Worm (Caenorhabditis elegans) whole organism, mixed stage, embryonic: ENCODE measurements around the gene aqp-10.

Experiments
- bed-3 ChIP-seq: fragments of 200-800 bp; sonication (Bioruptor generic); optimal IDR thresholded peaks from 3 replicates; lab custom pipeline; 2018; ENCODE audit warnings: mild to moderate bottlenecking, missing genetic modification characterization, moderate library complexity, missing compliant biosample characterization
- blmp-1 ChIP-seq: fragments of 150-350 bp; optimal IDR thresholded peaks from 2 replicates; lab custom pipeline; 2014; ENCODE audit warnings: missing biosample characterization, missing genetic modification characterization
- ceh-39 ChIP-seq: fragments of 150-350 bp; optimal IDR thresholded peaks from 2 replicates; lab custom pipeline; 2014; ENCODE audit warnings: missing biosample characterization, missing genetic modification characterization
- ceh-43 ChIP-seq: fragments of 200-800 bp; sonication (Bioruptor generic); optimal IDR thresholded peaks from 2 replicates; lab custom pipeline; 2018; ENCODE audit warnings: mild to moderate bottlenecking, missing genetic modification characterization, moderate library complexity, missing compliant biosample characterization
- ceh-83 ChIP-seq: fragments of 200-800 bp; sonication (Bioruptor generic); optimal IDR thresholded peaks from 2 replicates; lab custom pipeline; 2018; ENCODE audit warnings: mild to moderate bottlenecking, missing genetic modification characterization, missing compliant biosample characterization
- ces-1 ChIP-seq: fragments of 150-350 bp; optimal IDR thresholded peaks from 2 replicates; lab custom pipeline; 2014; ENCODE audit warnings: missing biosample characterization, missing genetic modification reagents, missing genetic modification characterization
- cnd-1 ChIP-seq: fragments of 200-800 bp; sonication (Bioruptor generic); optimal IDR thresholded peaks from 2 replicates; lab custom pipeline; 2018; ENCODE audit warnings: mild to moderate bottlenecking, missing genetic modification characterization, missing compliant biosample characterization
- elt-1 ChIP-seq: sonication (generic microtip); optimal IDR thresholded peaks from 2 replicates; lab custom pipeline; 2017; ENCODE audit warnings: missing genetic modification characterization, mild to moderate bottlenecking, missing compliant biosample characterization, antibody characterized with exemption, moderate library complexity, borderline replicate concordance; ENCODE audit not compliant: insufficient read depth
- elt-3 ChIP-seq: fragments of 150-350 bp; optimal IDR thresholded peaks from 2 replicates; lab custom pipeline; 2014; ENCODE audit warnings: missing biosample characterization, missing genetic modification characterization
- ham-2 ChIP-seq: fragments of 200-800 bp; sonication (Bioruptor generic); optimal IDR thresholded peaks from 2 replicates; lab custom pipeline; 2018; ENCODE audit warnings: mild to moderate bottlenecking, missing genetic modification characterization, missing compliant biosample characterization
- hlh-1 ChIP-seq: fragments of 150-350 bp; optimal IDR thresholded peaks from 2 replicates; lab custom pipeline; 2014; ENCODE audit warnings: missing biosample characterization, missing genetic modification reagents, missing genetic modification characterization
- lin-13 ChIP-seq: fragments of 150-350 bp; optimal IDR thresholded peaks from 2 replicates; lab custom pipeline; 2014; ENCODE audit warnings: missing biosample characterization, missing genetic modification characterization
- lin-32 ChIP-seq: fragments of 200-800 bp; sonication (Bioruptor generic); optimal IDR thresholded peaks from 2 replicates; lab custom pipeline; 2018; ENCODE audit warnings: mild to moderate bottlenecking, missing genetic modification characterization, missing compliant biosample characterization
- lsy-2 ChIP-seq: fragments of 150-350 bp; optimal IDR thresholded peaks from 2 replicates; lab custom pipeline; 2014; ENCODE audit warnings: missing biosample characterization, missing genetic modification characterization
- mab-5 ChIP-seq: fragments of 150-350 bp; optimal IDR thresholded peaks from 2 replicates; lab custom pipeline; 2014; ENCODE audit warnings: missing biosample characterization, missing genetic modification characterization
- mep-1 ChIP-seq: fragments of 150-350 bp; optimal IDR thresholded peaks from 2 replicates; lab custom pipeline; 2017; ENCODE audit warnings: missing biosample characterization, missing genetic modification reagents, missing genetic modification characterization, inconsistent platforms
- nhr-12 ChIP-seq: fragments of 150-350 bp; optimal IDR thresholded peaks from 2 replicates; lab custom pipeline; 2014; ENCODE audit warnings: missing biosample characterization, missing genetic modification characterization
- nhr-2 ChIP-seq: fragments of 150-350 bp; optimal IDR thresholded peaks from 2 replicates; lab custom pipeline; 2014; ENCODE audit warnings: missing biosample characterization, missing genetic modification characterization
- nhr-237 ChIP-seq: fragments of 150-350 bp; optimal IDR thresholded peaks from 2 replicates; lab custom pipeline; 2014; ENCODE audit warnings: missing biosample characterization, missing genetic modification characterization
- nhr-28 ChIP-seq: fragments of 150-350 bp; optimal IDR thresholded peaks from 2 replicates; lab custom pipeline; 2014; ENCODE audit warnings: missing biosample characterization, missing genetic modification characterization
- nhr-76 ChIP-seq: sonication (generic microtip); optimal IDR thresholded peaks from 2 replicates; lab custom pipeline; 2017; ENCODE audit warnings: missing biosample characterization, missing genetic modification characterization
- pha-4 ChIP-seq: fragments of 150-350 bp; optimal IDR thresholded peaks from 2 replicates; lab custom pipeline; 2018; ENCODE audit warnings: missing biosample characterization, missing genetic modification reagents, missing genetic modification characterization
- snpc-4 ChIP-seq: fragments of 150-350 bp; optimal IDR thresholded peaks from 2 replicates; lab custom pipeline; 2014; ENCODE audit warnings: missing biosample characterization, missing genetic modification characterization
- tbx-8 ChIP-seq: fragments of 200-800 bp; sonication (Bioruptor generic); optimal IDR thresholded peaks from 2 replicates; lab custom pipeline; 2018; ENCODE audit warnings: mild to moderate bottlenecking, missing genetic modification characterization, moderate library complexity, missing compliant biosample characterization
- unc-120 ChIP-seq: sonication (generic microtip); optimal IDR thresholded peaks from 2 replicates; lab custom pipeline; 2017; ENCODE audit warnings: missing genetic modification characterization, missing compliant biosample characterization; ENCODE audit not compliant: poor library complexity, severe bottlenecking
- unc-39 ChIP-seq: fragments of 150-350 bp; optimal IDR thresholded peaks from 2 replicates; lab custom pipeline; 2014; ENCODE audit warnings: missing biosample characterization, missing genetic modification characterization
- unc-62 ChIP-seq: fragments of 150-350 bp; optimal IDR thresholded peaks from 2 replicates; lab custom pipeline; 2014; ENCODE audit warnings: missing biosample characterization, missing genetic modification reagents, missing genetic modification characterization
- zip-8 ChIP-seq: fragments of 150-350 bp; optimal IDR thresholded peaks from 2 replicates; lab custom pipeline; 2014; ENCODE audit warnings: missing biosample characterization, missing genetic modification characterization
- ztf-11 ChIP-seq: fragments of 150-350 bp; optimal IDR thresholded peaks from 2 replicates; lab custom pipeline; 2014; ENCODE audit warnings: missing biosample characterization, missing genetic modification characterization

Gene aqp-10

ce11 chrII:9759382-9759781 is 10.3 kb downstream of the aqp-10 start:
- TF ChIP-seq lin-13 (tag; lab: Kevin White, UChicago) (no peak), zip-8 (tag; lab: Kevin White, UChicago) (peak; percentile 56), pha-4 (tag; lab: Kevin White, UChicago) (no peak)

- TF ChIP-seq cnd-1 (no peak), hlh-1 (peak; percentile 86), unc-120 (peak; percentile 55), elt-3 (tag; lab: Kevin White, UChicago) (no peak), ham-2 (no peak)
Observed at ce11 chrII:9757651-9758282, 11.9 kb downstream of the aqp-10 start, which contains the start of gene shk-1. shk-1 (plus strand) TSS chrII:9758232.

ce11 chrII:9755425-9755824 is 14.2 kb downstream of the aqp-10 start:
- TF ChIP-seq ztf-11 (tag; lab: Kevin White, UChicago) = no peak
- TF ChIP-seq unc-39 (tag; lab: Kevin White, UChicago) = no peak
- peak; percentile 81 for TF ChIP-seq ces-1 (GFP tag; lab: Kevin White, UChicago)

ce11 chrII:9753730-9754129 is 15.9 kb downstream of the aqp-10 start, which contains the start of gene ZK1321.1:
ZK1321.1 (plus strand) TSS chrII:9754030.
- TF ChIP-seq zip-8 (tag; lab: Kevin White, UChicago) (no peak), nhr-2 (tag; lab: Kevin White, UChicago) (no peak), ces-1 (GFP tag; lab: Kevin White, UChicago) (no peak), elt-1 (tag; lab: Kevin White, UChicago) (no peak), lin-32 (GFP tag; lab: Kevin White, UChicago) (no peak)

- no peak for TF ChIP-seq hlh-1
- no peak for TF ChIP-seq ces-1 (GFP tag; lab: Kevin White, UChicago)
- TF ChIP-seq ztf-11 (tag; lab: Kevin White, UChicago) = no peak
- no peak for TF ChIP-seq elt-3 (tag; lab: Kevin White, UChicago)
- no peak for TF ChIP-seq ceh-39 (tag; lab: Kevin White, UChicago)
- no peak for TF ChIP-seq cnd-1
- no peak for TF ChIP-seq unc-120
- TF ChIP-seq tbx-8 (GFP tag; lab: Kevin White, UChicago) = no peak
- no peak for TF ChIP-seq unc-62
- TF ChIP-seq nhr-12 = no peak
- no peak for TF ChIP-seq pha-4 (tag; lab: Kevin White, UChicago)
- TF ChIP-seq mep-1 (tag; lab: Kevin White, UChicago) = no peak
- no peak for TF ChIP-seq lsy-2 (tag; lab: Kevin White, UChicago)
- TF ChIP-seq lin-32 (GFP tag; lab: Kevin White, UChicago) = no peak
- TF ChIP-seq snpc-4 (tag; lab: Kevin White, UChicago) = no peak
- no peak for TF ChIP-seq nhr-237
Observed at ce11 chrII:9753056-9753455, 16.6 kb downstream of the aqp-10 start, which contains the start of gene Y53C12B.7. Y53C12B.7 (minus strand) TSS chrII:9753218.

ce11 chrII:9752278-9752677 is 17.4 kb downstream of the aqp-10 start:
- no peak for TF ChIP-seq ztf-11 (tag; lab: Kevin White, UChicago)
- TF ChIP-seq ceh-43 = no peak
- TF ChIP-seq lin-32 (GFP tag; lab: Kevin White, UChicago) = no peak
- no peak for TF ChIP-seq zip-8 (tag; lab: Kevin White, UChicago)
- no peak for TF ChIP-seq mab-5
- no peak for TF ChIP-seq elt-3 (tag; lab: Kevin White, UChicago)
- TF ChIP-seq elt-1 (tag; lab: Kevin White, UChicago) = no peak
- TF ChIP-seq nhr-2 (tag; lab: Kevin White, UChicago) = no peak
- no peak for TF ChIP-seq unc-39 (tag; lab: Kevin White, UChicago)
- no peak for TF ChIP-seq snpc-4 (tag; lab: Kevin White, UChicago)
- TF ChIP-seq nhr-76 (tag; lab: Kevin White, UChicago) = no peak
- TF ChIP-seq blmp-1 (tag; lab: Kevin White, UChicago) = no peak
- no peak for TF ChIP-seq unc-62
- no peak for TF ChIP-seq bed-3
- TF ChIP-seq ceh-83 (GFP tag; lab: Kevin White, UChicago) = no peak
- TF ChIP-seq hlh-1 = no peak
- TF ChIP-seq nhr-28 (tag; lab: Kevin White, UChicago) = no peak
